Worm (Caenorhabditis elegans): Measurements from ENCODE around the gene R02D5.4.

- TF ChIP-seq nhr-11 (tag; optimal IDR thresholded peaks at IDR 0.05) (no peak), che-1 (tag; optimal IDR thresholded peaks at IDR 0.05) (no peak), ceh-2 (tag; optimal IDR thresholded peaks at IDR 0.05) (no peak), ama-1 (optimal IDR thresholded peaks at IDR 0.05) (no peak)
Observed at ce11 chrV:14506713-14507675, 22.5 kb upstream of the R02D5.4 start.

All from whole organism, late embryonic.